Fruit fly (Drosophila melanogaster) whole organism, embryonic: ENCODE measurements around the gene TotZ.

ENCODE experiments used
- ATbp ChIP-seq: fragments of 200-800 bp; sonication (Bioruptor generic); optimal IDR thresholded peaks from 2 replicates; lab custom pipeline; 2017; ENCODE audit warnings: missing biosample characterization, mild to moderate bottlenecking, missing genetic modification characterization, missing genetic modification reagents
- BtbVII ChIP-seq: fragments of 200-800 bp; sonication (Bioruptor generic); optimal IDR thresholded peaks from 3 replicates; lab custom pipeline; 2017; ENCODE audit warnings: missing biosample characterization, mild to moderate bottlenecking, missing genetic modification characterization
- CG10147 ChIP-seq: fragments of 200-800 bp; sonication (Bioruptor generic); optimal IDR thresholded peaks from 2 replicates; lab custom pipeline; 2019; ENCODE audit warnings: missing biosample characterization, mild to moderate bottlenecking, missing genetic modification characterization, moderate library complexity
- CG10959 ChIP-seq: fragments of 200-800 bp; sonication (Bioruptor generic); IDR thresholded peaks from 2 replicates; pipeline ENCODE4 v1.3.6; 2022; ENCODE audit warnings: missing biosample characterization, missing genetic modification characterization
- CG12071 ChIP-seq: fragments of 200-800 bp; sonication (Bioruptor generic); optimal IDR thresholded peaks from 3 replicates; lab custom pipeline; 2018; ENCODE audit warnings: missing biosample characterization, mild to moderate bottlenecking, missing genetic modification characterization
- CG12769 ChIP-seq: fragments of 200-800 bp; sonication (Bioruptor generic); optimal IDR thresholded peaks from 2 replicates; lab custom pipeline; 2019; ENCODE audit warnings: missing biosample characterization, mild to moderate bottlenecking, missing genetic modification characterization, moderate library complexity
- CG13894 ChIP-seq: fragments of 200-800 bp; sonication (Bioruptor generic); optimal IDR thresholded peaks from 3 replicates; lab custom pipeline; 2018; ENCODE audit warnings: missing biosample characterization, mild to moderate bottlenecking, missing genetic modification characterization, moderate library complexity
- CG17568 ChIP-seq: fragments of 200-800 bp; sonication (Bioruptor generic); optimal IDR thresholded peaks from 2 replicates; lab custom pipeline; 2018; ENCODE audit warnings: missing biosample characterization, mild to moderate bottlenecking, missing genetic modification characterization, moderate library complexity
- CG18011 ChIP-seq: fragments of 200-800 bp; sonication (Bioruptor generic); optimal IDR thresholded peaks from 2 replicates; lab custom pipeline; 2017; ENCODE audit warnings: missing biosample characterization, missing genetic modification characterization, mild to moderate bottlenecking, moderate library complexity, missing genotype
- CG1832 ChIP-seq: fragments of 200-800 bp; sonication (Bioruptor generic); optimal IDR thresholded peaks from 2 replicates; lab custom pipeline; 2017; ENCODE audit warnings: missing biosample characterization, mild to moderate bottlenecking, missing genetic modification characterization, inconsistent platforms
- CG2120 ChIP-seq: fragments of 200-800 bp; sonication (Bioruptor generic); optimal IDR thresholded peaks from 3 replicates; lab custom pipeline; 2016; ENCODE audit warnings: missing biosample characterization, missing genetic modification characterization
- CG30403 ChIP-seq: fragments of 200-800 bp; sonication (Bioruptor generic); optimal IDR thresholded peaks from 3 replicates; lab custom pipeline; 2016; ENCODE audit warnings: missing biosample characterization, missing genetic modification characterization
- CG43689 ChIP-seq: fragments of 200-800 bp; sonication (Bioruptor generic); IDR thresholded peaks from 2 replicates; pipeline ENCODE4 v1.3.6; 2022; ENCODE audit warnings: missing biosample characterization, missing genetic modification characterization
- CG4424 ChIP-seq: fragments of 200-800 bp; sonication (Bioruptor generic); optimal IDR thresholded peaks from 3 replicates; lab custom pipeline; 2016; ENCODE audit warnings: missing biosample characterization, missing genetic modification characterization
- CG8388 ChIP-seq: fragments of 200-800 bp; sonication (Bioruptor generic); optimal IDR thresholded peaks from 2 replicates; lab custom pipeline; 2019; ENCODE audit warnings: missing biosample characterization, mild to moderate bottlenecking, missing genetic modification characterization, moderate library complexity
- CG9215 ChIP-seq: fragments of 200-800 bp; sonication (Bioruptor generic); IDR thresholded peaks from 2 replicates; pipeline ENCODE4 v1.3.6; 2022; ENCODE audit warnings: missing biosample characterization, missing genetic modification characterization
- CrebB ChIP-seq: fragments of 200-800 bp; sonication (Bioruptor generic); optimal IDR thresholded peaks from 3 replicates; lab custom pipeline; 2018; ENCODE audit warnings: missing biosample characterization, mild to moderate bottlenecking, missing genetic modification characterization
- Dad ChIP-seq: fragments of 200-800 bp; sonication (Bioruptor generic); optimal IDR thresholded peaks from 3 replicates; lab custom pipeline; 2016; ENCODE audit warnings: missing biosample characterization, missing genetic modification characterization
- Deaf1 ChIP-seq: fragments of 200-800 bp; optimal IDR thresholded peaks from 3 replicates; lab custom pipeline; 2019; ENCODE audit warnings: missing biosample characterization, mild to moderate bottlenecking, missing genetic modification characterization, moderate library complexity
- Dek ChIP-seq: fragments of 200-800 bp; sonication (Bioruptor generic); optimal IDR thresholded peaks from 3 replicates; lab custom pipeline; 2019; ENCODE audit warnings: missing biosample characterization, mild to moderate bottlenecking, missing genetic modification characterization, moderate library complexity
- Eip74EF ChIP-seq, 2 experiments: fragments of 200-800 bp in 1 of 2; fragments of >200 bp in 1 of 2; sonication (Bioruptor generic) in 1 of 2; optimal IDR thresholded peaks; 2 replicates each; lab custom pipeline; 2017 to 2019; ENCODE audit warnings: missing biosample characterization in 2 of 2, missing genetic modification characterization in 2 of 2, mild to moderate bottlenecking in 1 of 2, moderate library complexity in 1 of 2
- Elba2 ChIP-seq: fragments of 200-800 bp; sonication (Bioruptor generic); optimal IDR thresholded peaks from 3 replicates; lab custom pipeline; 2016; ENCODE audit warnings: missing biosample characterization, missing genetic modification characterization
- HmgZ ChIP-seq: fragments of 200-800 bp; sonication (Bioruptor generic); optimal IDR thresholded peaks from 2 replicates; lab custom pipeline; 2018; ENCODE audit warnings: missing biosample characterization, mild to moderate bottlenecking, missing genetic modification characterization
- NFAT ChIP-seq: fragments of 200-800 bp; sonication (Bioruptor generic); IDR thresholded peaks from 2 replicates; pipeline ENCODE4 v1.3.6; 2022; ENCODE audit warnings: missing biosample characterization, missing genetic modification characterization
- Opbp ChIP-seq: fragments of 200-800 bp; sonication (Bioruptor generic); IDR thresholded peaks from 3 replicates; pipeline ENCODE4 v1.3.6; 2022; ENCODE audit warnings: missing biosample characterization, missing genetic modification characterization; ENCODE audit not compliant: partially characterized antibody
- ab ChIP-seq: fragments of 200-800 bp; sonication (Bioruptor generic); optimal IDR thresholded peaks from 2 replicates; lab custom pipeline; 2016; ENCODE audit warnings: missing biosample characterization, missing genetic modification characterization
- ash1 ChIP-seq: fragments of 200-800 bp; sonication (Bioruptor generic); optimal IDR thresholded peaks from 2 replicates; lab custom pipeline; 2018; ENCODE audit warnings: missing biosample characterization, mild to moderate bottlenecking, missing genetic modification characterization
- bab2 ChIP-seq: fragments of 200-800 bp; sonication (Bioruptor generic); optimal IDR thresholded peaks from 2 replicates; lab custom pipeline; 2016; ENCODE audit warnings: missing biosample characterization, missing genetic modification characterization
- btn ChIP-seq: fragments of 200-800 bp; sonication (Bioruptor generic); optimal IDR thresholded peaks from 2 replicates; lab custom pipeline; 2016; ENCODE audit warnings: missing biosample characterization, missing genetic modification characterization
- cg ChIP-seq: fragments of 200-800 bp; sonication (Bioruptor generic); optimal IDR thresholded peaks from 3 replicates; lab custom pipeline; 2019; ENCODE audit warnings: missing biosample characterization, mild to moderate bottlenecking, missing genetic modification characterization, moderate library complexity
- da ChIP-seq: fragments of 200-800 bp; sonication (Bioruptor generic); optimal IDR thresholded peaks from 2 replicates; lab custom pipeline; 2016; ENCODE audit warnings: missing biosample characterization, missing genetic modification characterization
- dimm ChIP-seq: fragments of 200-800 bp; sonication (Bioruptor generic); IDR thresholded peaks from 2 replicates; pipeline ENCODE4 v1.3.6; 2022; ENCODE audit warnings: missing biosample characterization, missing genetic modification characterization
- dmrt11E ChIP-seq: fragments of 200-800 bp; sonication (Bioruptor generic); optimal IDR thresholded peaks from 3 replicates; lab custom pipeline; 2018; ENCODE audit warnings: missing biosample characterization, mild to moderate bottlenecking, missing genetic modification characterization, moderate library complexity
- eyg ChIP-seq: fragments of 200-800 bp; sonication (Bioruptor generic); optimal IDR thresholded peaks from 3 replicates; lab custom pipeline; 2016; ENCODE audit warnings: missing biosample characterization, missing genetic modification characterization
- fd102C ChIP-seq: fragments of 200-800 bp; sonication (Bioruptor generic); optimal IDR thresholded peaks from 2 replicates; lab custom pipeline; 2018; ENCODE audit warnings: missing biosample characterization, mild to moderate bottlenecking, missing genetic modification characterization, moderate library complexity
- fru ChIP-seq: fragments of >200 bp; optimal IDR thresholded peaks from 2 replicates; lab custom pipeline; 2017
- gro ChIP-seq: fragments of 200-800 bp; sonication (Bioruptor generic); optimal IDR thresholded peaks from 2 replicates; lab custom pipeline; 2016; ENCODE audit warnings: missing biosample characterization, missing genetic modification characterization
- gsb ChIP-seq: fragments of 200-800 bp; sonication (Bioruptor generic); IDR thresholded peaks from 2 replicates; pipeline ENCODE4 v1.3.6; 2022; ENCODE audit warnings: missing biosample characterization, missing genetic modification characterization
- h ChIP-seq: fragments of >200 bp; optimal IDR thresholded peaks from 2 replicates; lab custom pipeline; 2017
- hb ChIP-seq: fragments of 200-800 bp; sonication (Bioruptor generic); IDR thresholded peaks from 3 replicates; pipeline ENCODE4 v1.3.6; 2022; ENCODE audit warnings: missing biosample characterization, missing genetic modification characterization; ENCODE audit not compliant: partially characterized antibody
- knrl ChIP-seq: fragments of 200-800 bp; sonication (Bioruptor generic); IDR thresholded peaks from 3 replicates; pipeline ENCODE4 v1.3.6; 2022; ENCODE audit warnings: missing biosample characterization, missing genetic modification characterization; ENCODE audit not compliant: partially characterized antibody
- lmd ChIP-seq: fragments of 200-800 bp; sonication (Bioruptor generic); IDR thresholded peaks from 2 replicates; pipeline ENCODE4 v1.3.6; 2022; ENCODE audit warnings: missing biosample characterization, missing genetic modification characterization
- oc ChIP-seq: fragments of 200-800 bp; sonication (Bioruptor generic); optimal IDR thresholded peaks from 2 replicates; lab custom pipeline; 2018; ENCODE audit warnings: missing biosample characterization, mild to moderate bottlenecking, missing genetic modification characterization, moderate library complexity
- salm ChIP-seq: fragments of 200-800 bp; sonication (Bioruptor generic); optimal IDR thresholded peaks from 2 replicates; lab custom pipeline; 2018; ENCODE audit warnings: missing biosample characterization, mild to moderate bottlenecking, missing genetic modification characterization
- sima ChIP-seq: fragments of 200-800 bp; sonication (Bioruptor generic); optimal IDR thresholded peaks from 2 replicates; lab custom pipeline; 2016; ENCODE audit warnings: missing biosample characterization, missing genetic modification characterization
- slou ChIP-seq: fragments of 200-800 bp; sonication (Bioruptor generic); optimal IDR thresholded peaks from 3 replicates; lab custom pipeline; 2016; ENCODE audit warnings: missing biosample characterization, missing genetic modification characterization
- sna ChIP-seq: fragments of 200-800 bp; sonication (Bioruptor generic); IDR thresholded peaks from 2 replicates; pipeline ENCODE4 v1.3.6; 2022; ENCODE audit warnings: missing biosample characterization, missing genetic modification characterization; ENCODE audit not compliant: partially characterized antibody
- vvl ChIP-seq: fragments of 200-800 bp; sonication (Bioruptor generic); IDR thresholded peaks from 2 replicates; pipeline ENCODE4 v1.3.6; 2022; ENCODE audit warnings: missing biosample characterization, missing genetic modification characterization
- z ChIP-seq: fragments of 200-800 bp; sonication (Bioruptor generic); IDR thresholded peaks from 3 replicates; pipeline ENCODE4 v1.3.6; 2022; ENCODE audit warnings: missing biosample characterization, missing genetic modification characterization
- zf30C ChIP-seq: fragments of 200-800 bp; sonication (Bioruptor generic); optimal IDR thresholded peaks from 3 replicates; lab custom pipeline; 2018; ENCODE audit warnings: missing biosample characterization, mild to moderate bottlenecking, missing genetic modification characterization
- zfh1 ChIP-seq: fragments of 200-800 bp; sonication (Bioruptor generic); IDR thresholded peaks from 3 replicates; pipeline ENCODE4 v1.3.6; 2022; ENCODE audit warnings: missing biosample characterization, missing genetic modification characterization

Gene TotZ

DNA sequence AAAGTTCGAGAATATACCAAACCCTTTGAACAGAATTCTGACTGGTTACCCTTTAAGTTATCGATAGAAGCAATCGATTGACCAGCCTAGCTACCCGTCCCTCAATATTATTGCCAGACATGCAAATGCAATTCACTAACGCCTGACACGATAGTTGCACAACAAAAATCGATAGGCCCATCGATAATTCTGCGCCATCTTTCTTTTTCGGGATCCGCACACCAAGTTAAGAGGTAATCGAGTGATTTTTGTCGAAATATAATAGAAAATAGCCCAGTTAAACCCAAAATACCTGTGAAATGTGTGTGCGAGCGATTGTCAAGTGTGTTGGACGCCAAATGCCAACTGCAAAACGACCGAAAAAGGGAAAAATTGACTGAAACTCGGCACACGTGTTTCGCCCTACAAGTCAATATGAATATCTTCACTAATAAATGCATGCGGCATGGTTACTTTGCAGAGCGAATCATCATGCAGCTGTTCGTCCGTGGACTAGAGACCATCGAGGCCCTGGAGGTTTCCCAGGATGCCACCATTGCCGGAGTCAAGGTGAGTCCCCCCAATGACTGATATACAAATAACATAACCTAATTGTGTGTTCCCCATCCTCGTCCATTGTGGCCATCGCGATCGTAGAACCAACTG lies 27.0 kb upstream of the TotZ start, which contains the start of gene RpS30 (continued):
- TF ChIP-seq knrl (GFP tag; lab: Robert Waterston, UW) (peak; percentile 96), Deaf1 (tag; lab: Kevin White, UChicago) (no peak), eyg (GFP tag; lab: Kevin White, UChicago) (peak; percentile 36), CG10959 (GFP tag; lab: Robert Waterston, UW) (no peak), dmrt11E (tag; lab: Kevin White, UChicago) (peak; percentile 48), BtbVII (GFP tag; lab: Kevin White, UChicago) (no peak), CG2120 (GFP tag; lab: Kevin White, UChicago) (peak; percentile 39), gsb (GFP tag; lab: Robert Waterston, UW) (no peak), dimm (GFP tag; lab: Robert Waterston, UW) (no peak), CG30403 (GFP tag; lab: Kevin White, UChicago) (peak; percentile 24), CrebB (tag; lab: Kevin White, UChicago) (peak; percentile 30), CG43689 (no peak), HmgZ (peak; percentile 81), lmd (GFP tag; lab: Robert Waterston, UW) (no peak; the same call in 1 of the 2 replicates), h (lab: Kevin White, UChicago) (no peak), cg (GFP tag; lab: Kevin White, UChicago) (no peak), vvl (GFP tag; lab: Robert Waterston, UW) (peak; percentile 77), CG13894 (peak; percentile 36), zfh1 (GFP tag; lab: Robert Waterston, UW) (no peak), sna (GFP tag; lab: Robert Waterston, UW) (peak; percentile 91), NFAT (peak; percentile 58; the same call in 1 of the 2 replicates), zf30C (GFP tag; lab: Kevin White, UChicago) (no peak), sima (GFP tag; lab: Kevin White, UChicago) (no peak), CG17568 (no peak), fru (lab: Kevin White, UChicago) (no peak), z (no peak), gro (GFP tag; lab: Kevin White, UChicago) (peak; percentile 70), CG8388 (no peak), Dad (GFP tag; lab: Kevin White, UChicago) (peak; percentile 43), fd102C (GFP tag; lab: Kevin White, UChicago) (no peak), Eip74EF (GFP tag; optimal IDR thresholded peaks at IDR 0.05; lab: Kevin White, UChicago) (peak in 1 of 2 experiments; percentile 4), Dek (peak; percentile 16), Opbp (peak; percentile 98), oc (tag; lab: Kevin White, UChicago) (no peak), CG12769 (peak; percentile 69), hb (GFP tag; lab: Robert Waterston, UW) (peak; percentile 96), CG12071 (GFP tag; lab: Kevin White, UChicago) (no peak), da (GFP tag; lab: Kevin White, UChicago) (no peak), btn (GFP tag; lab: Kevin White, UChicago) (no peak), CG4424 (peak; percentile 3), slou (GFP tag; lab: Kevin White, UChicago) (no peak), ash1 (GFP tag; lab: Kevin White, UChicago) (no peak), Elba2 (GFP tag; lab: Kevin White, UChicago) (no peak), bab2 (GFP tag; lab: Kevin White, UChicago) (no peak), CG1832 (GFP tag; lab: Kevin White, UChicago) (no peak), CG18011 (GFP tag; lab: Kevin White, UChicago) (peak; percentile 20), ab (no peak), ATbp (GFP tag; lab: Kevin White, UChicago) (no peak), salm (tag; lab: Kevin White, UChicago) (peak; percentile 26), CG10147 (peak; percentile 51), CG9215 (no peak)
